Worm (Caenorhabditis elegans) whole organism, midembryonic: Measurements from ENCODE around the gene W02C12.2.

Experiments used
- T22C8.4 ChIP-seq: fragments of 200-800 bp; sonication (Bioruptor generic); IDR thresholded peaks from 2 replicates; pipeline ENCODE4 v1.3.6; 2022; ENCODE audit warnings: missing genetic modification characterization, missing compliant biosample characterization
- cog-1 ChIP-seq: sonication (generic microtip); optimal IDR thresholded peaks from 2 replicates; lab custom pipeline; 2016; ENCODE audit warnings: missing genetic modification characterization, missing compliant biosample characterization
- flt-1 ChIP-seq: fragments of 200-800 bp; sonication (Bioruptor generic); IDR thresholded peaks from 2 replicates; pipeline ENCODE4 v1.3.6; 2022; ENCODE audit warnings: missing genetic modification characterization, missing compliant biosample characterization
- klf-2 ChIP-seq: fragments of 200-800 bp; sonication (Bioruptor generic); conservative IDR thresholded peaks from 2 replicates; pipeline ENCODE4 v1.3.6; 2022; ENCODE audit warnings: missing genetic modification reagents, missing genetic modification characterization, missing compliant biosample characterization
- med-1 ChIP-seq: sonication (generic microtip); optimal IDR thresholded peaks from 2 replicates; lab custom pipeline; 2017; ENCODE audit warnings: missing genetic modification characterization, mild to moderate bottlenecking, missing compliant biosample characterization, antibody characterized with exemption, missing genetic modification reagents; ENCODE audit not compliant: insufficient read depth
- ref-1 ChIP-seq: fragments of 200-800 bp; sonication (Bioruptor generic); conservative IDR thresholded peaks from 2 replicates; pipeline ENCODE4 v1.3.6; 2022; ENCODE audit warnings: missing genetic modification reagents, missing genetic modification characterization, missing compliant biosample characterization
- tab-1 ChIP-seq: fragments of 200-800 bp; sonication (Bioruptor generic); IDR thresholded peaks from 2 replicates; pipeline ENCODE4 v1.3.6; 2022; ENCODE audit warnings: missing genetic modification characterization, missing compliant biosample characterization
- ztf-23 ChIP-seq: fragments of 200-800 bp; sonication (Bioruptor generic); IDR thresholded peaks from 2 replicates; pipeline ENCODE4 v1.3.6; 2022; ENCODE audit warnings: missing genetic modification reagents, missing genetic modification characterization, missing compliant biosample characterization
- ztf-29 ChIP-seq: fragments of 200-800 bp; sonication (Bioruptor generic); IDR thresholded peaks from 2 replicates; pipeline ENCODE4 v1.3.6; 2022; ENCODE audit warnings: missing genetic modification reagents, missing genetic modification characterization, missing compliant biosample characterization

Gene W02C12.2

DNA sequence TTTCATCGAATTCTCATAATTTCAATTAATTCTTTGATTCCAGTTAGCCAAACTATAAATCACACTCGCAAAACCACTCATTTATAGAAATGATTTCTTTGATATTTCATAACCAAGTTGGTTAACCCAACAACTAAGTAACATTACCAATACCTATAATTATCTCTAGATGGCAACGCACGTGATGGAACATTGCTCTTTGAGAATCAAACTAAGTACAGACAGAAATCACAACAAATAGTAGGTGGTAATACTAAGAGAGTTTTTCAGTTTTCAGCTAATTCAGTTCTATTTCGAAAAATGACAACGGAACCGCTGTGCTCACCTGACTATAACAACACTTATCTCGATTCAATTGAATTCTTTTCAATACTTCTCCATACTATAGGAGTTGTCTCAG, 26.2 kb downstream of the W02C12.2 start, which contains the start of gene srh-223:
TSS of gene srh-223 (plus strand) at position 301 of the 400 bp plus-strand sequence.
- TF ChIP-seq med-1 (no peak), ztf-29 (GFP tag; lab: Robert Waterston, UW) (no peak), T22C8.4 (GFP tag; lab: Robert Waterston, UW) (no peak), cog-1 (no peak), ref-1 (GFP tag; lab: Robert Waterston, UW) (no peak), klf-2 (no peak), ztf-23 (GFP tag; lab: Robert Waterston, UW) (no peak), flt-1 (GFP tag; lab: Robert Waterston, UW) (no peak), tab-1 (no peak)

DNA sequence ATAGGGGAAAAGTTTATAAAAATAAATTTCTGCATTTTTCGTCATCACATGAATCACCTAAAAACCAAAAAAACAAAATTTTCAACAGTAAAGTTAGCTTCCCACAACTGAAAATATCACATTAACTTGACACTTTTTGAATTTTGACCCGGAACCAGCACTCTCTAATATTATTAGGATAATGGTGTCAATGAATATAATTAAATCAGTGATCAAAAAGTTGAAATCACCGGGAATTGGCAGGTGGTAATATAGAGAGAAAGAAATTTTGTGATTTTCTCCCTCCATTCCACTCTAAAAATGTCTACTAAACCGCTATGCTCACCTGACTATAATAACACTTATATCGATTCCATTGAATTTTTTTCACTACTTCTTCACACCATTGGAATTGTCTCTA, 28.2 kb downstream of the W02C12.2 start, which contains the start of gene srh-222:
TSS of gene srh-222 (plus strand) at position 301 of the 400 bp plus-strand sequence.
- TF ChIP-seq cog-1, result no peak
- no peak for TF ChIP-seq flt-1 (GFP tag; lab: Robert Waterston, UW)
- TF ChIP-seq ztf-23 (GFP tag; lab: Robert Waterston, UW), result no peak
- TF ChIP-seq T22C8.4 (GFP tag; lab: Robert Waterston, UW), result no peak
- no peak for TF ChIP-seq ztf-29 (GFP tag; lab: Robert Waterston, UW)
- TF ChIP-seq ref-1 (GFP tag; lab: Robert Waterston, UW), result no peak
- no peak for TF ChIP-seq med-1
- TF ChIP-seq klf-2, result no peak
- TF ChIP-seq tab-1, result no peak

DNA sequence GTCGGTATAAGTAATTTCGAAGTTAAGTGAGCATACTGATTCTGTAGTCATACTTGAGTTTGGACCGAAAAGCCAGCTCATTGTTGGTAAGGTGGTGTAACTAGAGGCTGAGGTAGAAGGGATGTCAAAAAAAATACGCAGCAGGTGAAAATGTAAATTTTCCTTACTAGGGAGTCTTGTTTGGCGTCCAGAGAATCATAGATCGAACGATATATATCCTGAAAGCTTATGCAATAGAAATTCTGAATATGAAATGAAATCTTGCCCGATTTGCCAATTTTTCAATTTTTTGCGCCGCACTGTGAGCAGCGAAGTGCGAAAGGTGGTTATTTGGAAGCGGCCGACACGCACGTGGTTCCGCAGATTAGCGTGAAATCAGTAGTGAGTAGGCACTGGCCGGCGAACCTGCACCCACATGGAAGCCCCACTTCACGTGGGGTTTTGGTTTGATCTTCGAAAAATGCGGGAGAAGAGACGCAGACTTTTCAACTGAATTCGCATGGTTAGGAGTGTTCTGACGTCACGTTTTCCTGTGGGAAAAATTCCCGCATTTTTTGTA, 29.7 kb downstream of the W02C12.2 start, which contains the start of gene srh-220:
TSS of gene srh-220 (minus strand) at position 51 of the 559 bp plus-strand sequence.
- TF ChIP-seq ref-1 (GFP tag; lab: Robert Waterston, UW) (no peak), cog-1 (no peak), ztf-23 (GFP tag; lab: Robert Waterston, UW) (no peak), klf-2 (no peak), med-1 (no peak), flt-1 (GFP tag; lab: Robert Waterston, UW) (no peak), T22C8.4 (GFP tag; lab: Robert Waterston, UW) (no peak), tab-1 (no peak), ztf-29 (GFP tag; lab: Robert Waterston, UW) (no peak)

DNA sequence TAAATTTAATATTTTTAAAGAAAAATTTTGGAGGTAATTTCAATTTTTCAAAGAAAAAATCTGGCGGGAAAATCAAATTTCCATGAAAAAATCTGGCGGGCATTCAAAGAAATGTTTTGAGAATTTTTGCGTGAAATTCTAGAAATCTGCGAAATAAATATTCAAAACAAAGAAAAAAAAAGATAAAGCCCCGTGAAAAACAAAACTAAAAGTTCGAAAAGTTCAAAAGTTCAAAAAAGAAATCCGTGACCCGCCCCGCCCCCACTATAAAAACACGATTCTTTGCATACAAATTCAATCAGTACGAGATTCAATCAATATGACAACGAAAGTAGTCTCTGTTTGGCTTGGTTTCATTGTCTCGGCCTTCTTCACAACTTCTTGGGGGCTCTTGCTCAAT, 34.7 kb downstream of the W02C12.2 start, which contains the start of gene clec-79:
TSS of gene clec-79 (plus strand) at position 301 of the 400 bp plus-strand sequence.
- TF ChIP-seq med-1 (no peak), flt-1 (GFP tag; lab: Robert Waterston, UW) (no peak), cog-1 (no peak), tab-1 (no peak), ref-1 (GFP tag; lab: Robert Waterston, UW) (no peak), ztf-29 (GFP tag; lab: Robert Waterston, UW) (no peak), T22C8.4 (GFP tag; lab: Robert Waterston, UW) (no peak), ztf-23 (GFP tag; lab: Robert Waterston, UW) (no peak), klf-2 (no peak)

DNA sequence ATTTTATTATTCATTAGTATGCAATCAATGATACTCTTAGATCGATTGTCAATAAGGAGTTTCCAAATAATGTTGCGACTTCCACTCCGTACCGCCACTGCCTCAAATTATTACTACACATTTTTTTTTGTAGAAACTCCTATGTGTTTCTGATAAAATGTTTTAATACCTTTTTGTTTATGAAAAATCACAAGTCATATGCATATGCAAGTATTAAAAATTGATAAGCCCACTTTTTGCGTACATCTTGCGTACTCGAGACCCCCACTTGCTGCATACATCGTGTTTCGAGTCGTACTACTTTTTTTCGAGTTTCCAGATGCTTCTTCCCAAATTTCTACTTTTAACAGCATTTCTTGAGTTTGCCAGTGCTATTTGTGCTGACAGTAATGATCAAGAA, 42.8 kb downstream of the W02C12.2 start, which contains the start of gene clec-76:
TSS of gene clec-76 (plus strand) at position 234 of the 400 bp plus-strand sequence.
- TF ChIP-seq T22C8.4 (GFP tag; lab: Robert Waterston, UW), result no peak
- no peak for TF ChIP-seq ztf-23 (GFP tag; lab: Robert Waterston, UW)
- no peak for TF ChIP-seq tab-1
- no peak for TF ChIP-seq med-1
- TF ChIP-seq cog-1, result no peak
- no peak for TF ChIP-seq klf-2
- no peak for TF ChIP-seq ztf-29 (GFP tag; lab: Robert Waterston, UW)
- TF ChIP-seq ref-1 (GFP tag; lab: Robert Waterston, UW), result no peak
- TF ChIP-seq flt-1 (GFP tag; lab: Robert Waterston, UW), result no peak

DNA sequence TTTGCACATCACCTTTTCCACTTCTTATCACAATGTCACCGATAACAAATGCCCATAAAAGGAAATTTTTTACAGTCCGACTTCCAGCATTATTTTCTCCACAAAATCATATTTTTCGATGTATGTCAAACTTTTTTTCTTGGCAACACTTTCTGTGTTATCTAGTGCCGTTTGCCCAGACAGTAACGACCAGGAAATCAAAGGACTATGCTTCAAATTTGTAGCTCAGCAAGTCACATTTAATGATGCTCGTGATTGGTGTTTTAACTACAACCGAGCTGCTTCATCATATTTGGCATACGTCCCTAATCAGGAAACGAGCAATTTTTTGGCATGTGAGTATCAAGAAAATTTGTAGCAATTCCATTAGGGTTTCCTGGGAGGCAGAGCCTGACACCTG, 44.3 kb downstream of the W02C12.2 start:
- TF ChIP-seq klf-2 (no peak), T22C8.4 (GFP tag; lab: Robert Waterston, UW) (no peak), ztf-23 (GFP tag; lab: Robert Waterston, UW) (no peak), ztf-29 (GFP tag; lab: Robert Waterston, UW) (no peak), tab-1 (no peak), ref-1 (GFP tag; lab: Robert Waterston, UW) (no peak), flt-1 (GFP tag; lab: Robert Waterston, UW) (no peak), med-1 (no peak)

DNA sequence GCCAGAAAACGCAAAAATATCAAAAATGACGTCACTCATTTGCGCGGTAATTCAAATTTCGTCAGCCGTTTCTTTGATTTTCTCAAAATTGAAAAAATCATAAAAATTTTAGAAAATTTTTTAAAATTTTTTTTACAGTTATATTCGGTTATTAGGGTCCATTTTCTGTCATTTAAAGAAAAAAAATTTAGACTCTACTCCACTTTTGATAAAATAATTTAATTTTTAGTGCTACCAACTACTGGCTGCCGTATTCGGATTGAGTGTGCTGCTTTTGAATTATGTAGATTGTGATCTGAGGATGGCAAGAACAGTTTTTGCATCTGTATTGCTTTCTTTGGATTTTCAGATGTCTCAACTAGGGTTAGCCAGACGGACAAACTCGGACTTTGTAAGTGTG, 45.2 kb downstream of the W02C12.2 start, which contains the start of gene Y46C8AM.1:
TSS of gene Y46C8AM.1 (plus strand) at position 301 of the 400 bp plus-strand sequence.
- TF ChIP-seq med-1 (no peak), ztf-29 (GFP tag; lab: Robert Waterston, UW) (no peak), klf-2 (no peak), ztf-23 (GFP tag; lab: Robert Waterston, UW) (no peak), tab-1 (no peak), T22C8.4 (GFP tag; lab: Robert Waterston, UW) (no peak), ref-1 (GFP tag; lab: Robert Waterston, UW) (no peak), flt-1 (GFP tag; lab: Robert Waterston, UW) (no peak), cog-1 (no peak)

DNA sequence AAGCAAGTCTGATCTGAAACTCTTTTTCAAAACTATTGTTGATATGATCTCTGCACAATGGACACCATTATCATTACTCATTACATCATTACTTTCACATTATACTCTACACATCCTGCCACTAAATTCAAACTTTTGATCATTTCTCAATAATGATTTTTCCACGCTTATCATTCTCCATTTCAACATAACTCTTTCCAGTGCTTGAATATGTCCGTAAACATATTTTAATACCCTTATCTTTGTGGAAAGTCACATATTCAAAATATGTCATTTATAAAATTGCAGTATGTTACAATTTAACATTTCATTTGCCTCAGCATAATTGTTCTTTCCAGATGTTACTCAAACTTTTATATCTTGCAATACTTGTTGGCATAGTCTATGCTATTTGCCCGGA, 47.4 kb downstream of the W02C12.2 start, which contains the start of gene clec-75:
TSS of gene clec-75 (plus strand) at position 339 of the 400 bp plus-strand sequence.
- TF ChIP-seq ztf-23 (GFP tag; lab: Robert Waterston, UW) (no peak), cog-1 (no peak), ref-1 (GFP tag; lab: Robert Waterston, UW) (no peak), ztf-29 (GFP tag; lab: Robert Waterston, UW) (no peak), T22C8.4 (GFP tag; lab: Robert Waterston, UW) (no peak), flt-1 (GFP tag; lab: Robert Waterston, UW) (no peak), tab-1 (no peak), med-1 (no peak), klf-2 (no peak)

DNA sequence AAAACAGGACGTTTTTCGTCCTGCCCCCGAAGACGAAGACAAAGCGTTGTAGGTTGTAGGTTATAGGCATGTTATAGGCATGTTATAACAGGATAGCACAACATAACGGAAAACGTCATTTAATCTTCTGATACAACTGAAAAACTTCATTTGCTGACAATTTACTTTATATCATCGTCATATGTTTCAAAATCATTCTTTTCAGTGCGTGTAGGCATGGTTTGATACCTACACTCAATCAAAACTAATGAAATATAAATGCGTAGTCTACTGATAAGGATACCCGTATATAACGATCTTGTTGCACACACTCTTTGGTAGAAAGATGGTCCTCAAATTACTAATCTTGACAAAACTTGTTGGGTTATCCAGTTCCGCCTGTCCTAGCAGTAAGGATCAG, 51.1 kb downstream of the W02C12.2 start, which contains the start of gene clec-74:
TSS of gene clec-74 (plus strand) at position 301 of the 400 bp plus-strand sequence.
- TF ChIP-seq klf-2 (no peak), cog-1 (no peak), ztf-23 (GFP tag; lab: Robert Waterston, UW) (no peak), ref-1 (GFP tag; lab: Robert Waterston, UW) (no peak), ztf-29 (GFP tag; lab: Robert Waterston, UW) (no peak), T22C8.4 (GFP tag; lab: Robert Waterston, UW) (no peak), flt-1 (GFP tag; lab: Robert Waterston, UW) (no peak), tab-1 (no peak)
